Worm (Caenorhabditis elegans) whole organism, late embryonic: Measurements from ENCODE around the gene srt-44.

ENCODE experiments used
- ceh-18 ChIP-seq: sonication (generic microtip); optimal IDR thresholded peaks from 2 replicates; lab custom pipeline; 2016; ENCODE audit warnings: missing genetic modification characterization, missing compliant biosample characterization
- ceh-22 ChIP-seq: sonication (generic microtip); optimal IDR thresholded peaks from 2 replicates; lab custom pipeline; 2017; ENCODE audit warnings: missing biosample characterization, missing genetic modification characterization
- pha-4 ChIP-seq: fragments of 150-350 bp; optimal IDR thresholded peaks from 2 replicates; lab custom pipeline; 2018; ENCODE audit warnings: missing biosample characterization, missing genetic modification reagents, missing genetic modification characterization
- tbx-7 ChIP-seq: sonication (generic microtip); optimal IDR thresholded peaks from 2 replicates; lab custom pipeline; 2016; ENCODE audit warnings: missing genotype, missing genetic modification characterization, missing compliant biosample characterization

DNA sequence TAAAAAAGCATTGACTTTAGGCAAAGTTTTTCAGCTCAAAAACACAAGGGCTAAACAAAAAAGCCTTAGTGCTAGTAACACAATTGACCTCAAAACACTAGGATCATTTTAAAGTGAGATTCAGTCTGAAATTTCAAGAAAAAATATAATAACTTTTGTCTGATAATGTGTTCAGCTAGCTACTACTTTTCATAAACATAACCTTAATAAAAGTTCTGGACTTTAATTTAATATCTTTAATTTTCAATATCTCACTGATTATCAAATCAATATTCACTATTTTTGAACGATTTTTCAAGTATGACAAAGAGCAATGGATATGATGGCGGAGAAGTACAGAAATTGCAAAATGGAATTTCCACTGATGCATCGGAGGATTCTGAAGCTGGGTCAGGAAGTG, 10.9 kb downstream of the srt-44 start, which contains the start of gene M199.135:
- TF ChIP-seq pha-4 (no peak), tbx-7 (tag; lab: Kevin White, UChicago) (no peak), ceh-18 (tag; lab: Kevin White, UChicago) (no peak), ceh-22 (tag; lab: Kevin White, UChicago) (no peak)
